Fruit fly (Drosophila melanogaster) whole organism, embryonic: ENCODE measurements around the gene Cdc37.
A peak's percentile ranks its signal among the peaks of the same experiment; 100 is the strongest.

Experiments used
- Abd-B ChIP-seq: fragments of 200-800 bp; sonication (Bioruptor generic); optimal IDR thresholded peaks from 2 replicates; lab custom pipeline; 2018; ENCODE audit warnings: missing biosample characterization, mild to moderate bottlenecking, missing genetic modification characterization, moderate library complexity
- B-H2 ChIP-seq: fragments of 200-800 bp; sonication (Bioruptor generic); optimal IDR thresholded peaks from 2 replicates; lab custom pipeline; 2018; ENCODE audit warnings: missing biosample characterization, mild to moderate bottlenecking, missing genetic modification characterization
- Bteb2 ChIP-seq: fragments of 200-800 bp; sonication (Bioruptor generic); optimal IDR thresholded peaks from 2 replicates; lab custom pipeline; 2016; ENCODE audit warnings: missing biosample characterization, missing genetic modification characterization
- CG11398 ChIP-seq: fragments of 200-800 bp; sonication (Bioruptor generic); optimal IDR thresholded peaks from 2 replicates; lab custom pipeline; 2016; ENCODE audit warnings: missing biosample characterization, missing genetic modification characterization
- CG12299 ChIP-seq: fragments of 200-800 bp; sonication (Bioruptor generic); optimal IDR thresholded peaks from 2 replicates; lab custom pipeline; 2018; ENCODE audit warnings: missing biosample characterization, mild to moderate bottlenecking, missing genetic modification characterization
- CG1233 ChIP-seq: fragments of 200-800 bp; sonication (Bioruptor generic); optimal IDR thresholded peaks from 4 replicates; lab custom pipeline; 2018; ENCODE audit warnings: missing biosample characterization, mild to moderate bottlenecking, missing genetic modification characterization
- CG12391 ChIP-seq: fragments of 200-800 bp; sonication (Bioruptor generic); optimal IDR thresholded peaks from 3 replicates; lab custom pipeline; 2018; ENCODE audit warnings: missing biosample characterization, mild to moderate bottlenecking, missing genetic modification characterization, moderate library complexity
- CG13287 ChIP-seq: fragments of 200-800 bp; sonication (Bioruptor generic); IDR thresholded peaks from 2 replicates; pipeline ENCODE4 v1.3.6; 2022; ENCODE audit warnings: missing biosample characterization, missing genetic modification characterization; ENCODE audit not compliant: partially characterized antibody
- CG13424 ChIP-seq: fragments of 200-800 bp; sonication (Bioruptor generic); optimal IDR thresholded peaks from 2 replicates; lab custom pipeline; 2019; ENCODE audit warnings: missing biosample characterization, mild to moderate bottlenecking, missing genetic modification characterization, moderate library complexity
- CG14050 ChIP-seq: fragments of 200-800 bp; sonication (Bioruptor generic); IDR thresholded peaks from 3 replicates; pipeline ENCODE4 v1.3.6; 2022; ENCODE audit warnings: missing biosample characterization, missing genetic modification characterization
- CG14667 ChIP-seq: fragments of 200-800 bp; sonication (Bioruptor generic); IDR thresholded peaks from 2 replicates; pipeline ENCODE4 v1.3.6; 2022; ENCODE audit warnings: missing biosample characterization, missing genetic modification characterization
- CG15696 ChIP-seq: fragments of 200-800 bp; sonication (Bioruptor generic); optimal IDR thresholded peaks from 2 replicates; lab custom pipeline; 2019; ENCODE audit warnings: missing biosample characterization, mild to moderate bottlenecking, missing genetic modification characterization, moderate library complexity
- CG16863 ChIP-seq: fragments of 200-800 bp; sonication (Bioruptor generic); optimal IDR thresholded peaks from 3 replicates; lab custom pipeline; 2016; ENCODE audit warnings: missing biosample characterization, missing genetic modification characterization
- CG2116 ChIP-seq: fragments of 200-800 bp; sonication (Bioruptor generic); optimal IDR thresholded peaks from 3 replicates; lab custom pipeline; 2018; ENCODE audit warnings: missing biosample characterization, mild to moderate bottlenecking, missing genetic modification characterization
- CG2120 ChIP-seq: fragments of 200-800 bp; sonication (Bioruptor generic); optimal IDR thresholded peaks from 3 replicates; lab custom pipeline; 2016; ENCODE audit warnings: missing biosample characterization, missing genetic modification characterization
- CG2199 ChIP-seq: fragments of 200-800 bp; sonication (Bioruptor generic); IDR thresholded peaks from 3 replicates; pipeline ENCODE4 v1.3.6; 2022; ENCODE audit warnings: missing biosample characterization, missing genetic modification characterization
- CG2712 ChIP-seq: fragments of 200-800 bp; optimal IDR thresholded peaks from 3 replicates; lab custom pipeline; 2019; ENCODE audit warnings: missing biosample characterization, mild to moderate bottlenecking, missing genetic modification characterization, moderate library complexity
- CG31365 ChIP-seq: fragments of 200-800 bp; sonication (Bioruptor generic); optimal IDR thresholded peaks from 2 replicates; lab custom pipeline; 2018; ENCODE audit warnings: missing biosample characterization, mild to moderate bottlenecking, missing genetic modification characterization
- CG5245 ChIP-seq: fragments of 200-800 bp; sonication (Bioruptor generic); optimal IDR thresholded peaks from 3 replicates; lab custom pipeline; 2016; ENCODE audit warnings: missing biosample characterization, missing genetic modification characterization
- CG6791 ChIP-seq: fragments of 200-800 bp; sonication (Bioruptor generic); IDR thresholded peaks from 3 replicates; pipeline ENCODE4 v1.3.6; 2022; ENCODE audit warnings: missing biosample characterization, missing genetic modification characterization; ENCODE audit not compliant: partially characterized antibody
- CG9609 ChIP-seq: fragments of 200-800 bp; sonication (Bioruptor generic); optimal IDR thresholded peaks from 3 replicates; lab custom pipeline; 2016; ENCODE audit warnings: missing biosample characterization, missing genetic modification characterization
- D19A ChIP-seq: fragments of 200-800 bp; optimal IDR thresholded peaks from 3 replicates; lab custom pipeline; 2019; ENCODE audit warnings: missing biosample characterization, mild to moderate bottlenecking, missing genetic modification characterization, moderate library complexity
- Fer3 ChIP-seq: fragments of 200-800 bp; sonication (Bioruptor generic); optimal IDR thresholded peaks from 2 replicates; lab custom pipeline; 2018; ENCODE audit warnings: missing biosample characterization, mild to moderate bottlenecking, missing genetic modification characterization, moderate library complexity
- H2.0 ChIP-seq: fragments of 200-800 bp; sonication (Bioruptor generic); IDR thresholded peaks from 2 replicates; pipeline ENCODE4 v1.3.6; 2022; ENCODE audit warnings: missing biosample characterization, missing genetic modification characterization
- HLH3B ChIP-seq: fragments of 200-800 bp; sonication (Bioruptor generic); IDR thresholded peaks from 2 replicates; pipeline ENCODE4 v1.3.6; 2022; ENCODE audit warnings: missing biosample characterization, missing genetic modification characterization
- Hey ChIP-seq: fragments of 200-800 bp; sonication (Bioruptor generic); optimal IDR thresholded peaks from 3 replicates; lab custom pipeline; 2018; ENCODE audit warnings: missing biosample characterization, mild to moderate bottlenecking, missing genetic modification characterization
- HmgD ChIP-seq: fragments of 200-800 bp; sonication (Bioruptor generic); optimal IDR thresholded peaks from 3 replicates; lab custom pipeline; 2016; ENCODE audit warnings: missing biosample characterization, missing genetic modification characterization
- Hsf ChIP-seq: fragments of 200-800 bp; sonication (Bioruptor generic); optimal IDR thresholded peaks from 3 replicates; lab custom pipeline; 2016; ENCODE audit warnings: missing biosample characterization, missing genetic modification characterization
- Kr ChIP-seq: fragments of 200-800 bp; sonication (Bioruptor generic); optimal IDR thresholded peaks from 2 replicates; lab custom pipeline; 2017; ENCODE audit warnings: missing biosample characterization, mild to moderate bottlenecking, missing genetic modification characterization
- MESR4 ChIP-seq: fragments of 200-800 bp; sonication (Bioruptor generic); optimal IDR thresholded peaks from 2 replicates; lab custom pipeline; 2018; ENCODE audit warnings: missing biosample characterization, mild to moderate bottlenecking, missing genetic modification characterization, moderate library complexity
- Mrtf ChIP-seq: fragments of 200-800 bp; sonication (Bioruptor generic); IDR thresholded peaks from 3 replicates; pipeline ENCODE4 v1.3.6; 2022; ENCODE audit warnings: missing biosample characterization, missing genetic modification characterization
- Nf-YB ChIP-seq: fragments of 200-800 bp; sonication (Bioruptor generic); optimal IDR thresholded peaks from 3 replicates; lab custom pipeline; 2019; ENCODE audit warnings: missing biosample characterization, mild to moderate bottlenecking, missing genetic modification characterization, moderate library complexity
- Pdp1 ChIP-seq, 2 experiments: fragments of 200-800 bp; sonication (Bioruptor generic); optimal IDR thresholded peaks; 3 replicates each; lab custom pipeline; 2016; ENCODE audit warnings: missing biosample characterization in 2 of 2, missing genetic modification characterization in 2 of 2, mild to moderate bottlenecking in 1 of 2, moderate library complexity in 1 of 2
- Taf1 ChIP-seq: fragments of 200-800 bp; sonication (Bioruptor generic); IDR thresholded peaks from 2 replicates; pipeline ENCODE4 v1.3.6; 2022; ENCODE audit warnings: missing biosample characterization, missing genetic modification characterization
- ab ChIP-seq: fragments of 200-800 bp; sonication (Bioruptor generic); optimal IDR thresholded peaks from 2 replicates; lab custom pipeline; 2016; ENCODE audit warnings: missing biosample characterization, missing genetic modification characterization
- abd-A ChIP-seq: fragments of 200-800 bp; sonication (Bioruptor generic); optimal IDR thresholded peaks from 3 replicates; lab custom pipeline; 2019; ENCODE audit warnings: missing biosample characterization, mild to moderate bottlenecking, missing genetic modification characterization, moderate library complexity
- ap ChIP-seq: fragments of 200-800 bp; sonication (Bioruptor generic); IDR thresholded peaks from 2 replicates; pipeline ENCODE4 v1.3.6; 2022; ENCODE audit warnings: missing biosample characterization, missing genetic modification characterization
- ase ChIP-seq: fragments of 200-800 bp; sonication (Bioruptor generic); IDR thresholded peaks from 3 replicates; pipeline ENCODE4 v1.3.6; 2022; ENCODE audit warnings: missing biosample characterization, missing genetic modification characterization
- bab2 ChIP-seq: fragments of 200-800 bp; sonication (Bioruptor generic); optimal IDR thresholded peaks from 2 replicates; lab custom pipeline; 2016; ENCODE audit warnings: missing biosample characterization, missing genetic modification characterization
- chn ChIP-seq: fragments of 200-800 bp; sonication (Bioruptor generic); optimal IDR thresholded peaks from 2 replicates; lab custom pipeline; 2016; ENCODE audit warnings: missing biosample characterization, missing genetic modification characterization
- eyg ChIP-seq: fragments of 200-800 bp; sonication (Bioruptor generic); optimal IDR thresholded peaks from 3 replicates; lab custom pipeline; 2016; ENCODE audit warnings: missing biosample characterization, missing genetic modification characterization
- grn ChIP-seq: fragments of 200-800 bp; sonication (Bioruptor generic); optimal IDR thresholded peaks from 3 replicates; lab custom pipeline; 2017; ENCODE audit warnings: missing biosample characterization, missing genetic modification characterization
- ken ChIP-seq: fragments of 200-800 bp; sonication (Bioruptor generic); IDR thresholded peaks from 3 replicates; pipeline ENCODE4 v1.3.6; 2022; ENCODE audit warnings: missing biosample characterization, missing genetic modification characterization
- lab ChIP-seq: fragments of 200-800 bp; sonication (Bioruptor generic); optimal IDR thresholded peaks from 3 replicates; lab custom pipeline; 2017; ENCODE audit warnings: missing biosample characterization, missing genetic modification characterization, mild to moderate bottlenecking, moderate library complexity, missing genetic modification reagents
- repo ChIP-seq: fragments of 200-800 bp; sonication (Bioruptor generic); optimal IDR thresholded peaks from 2 replicates; lab custom pipeline; 2016; ENCODE audit warnings: missing biosample characterization, missing genetic modification characterization
- sim ChIP-seq: fragments of 200-800 bp; sonication (Bioruptor generic); IDR thresholded peaks from 2 replicates; pipeline ENCODE4 v1.3.6; 2022; ENCODE audit warnings: missing biosample characterization, missing genetic modification characterization
- sima ChIP-seq: fragments of 200-800 bp; sonication (Bioruptor generic); optimal IDR thresholded peaks from 2 replicates; lab custom pipeline; 2016; ENCODE audit warnings: missing biosample characterization, missing genetic modification characterization
- sqz ChIP-seq: fragments of 200-800 bp; sonication (Bioruptor generic); optimal IDR thresholded peaks from 3 replicates; lab custom pipeline; 2018; ENCODE audit warnings: missing biosample characterization, mild to moderate bottlenecking, missing genetic modification characterization
- sug ChIP-seq: fragments of 200-800 bp; optimal IDR thresholded peaks from 2 replicates; lab custom pipeline; 2019; ENCODE audit warnings: missing biosample characterization, mild to moderate bottlenecking, missing genetic modification characterization, moderate library complexity
- toy ChIP-seq: fragments of 200-800 bp; sonication (Bioruptor generic); IDR thresholded peaks from 2 replicates; pipeline ENCODE4 v1.3.6; 2022; ENCODE audit warnings: missing biosample characterization, missing genetic modification characterization
- vfl ChIP-seq: fragments of 200-800 bp; sonication (Bioruptor generic); optimal IDR thresholded peaks from 2 replicates; lab custom pipeline; 2016; ENCODE audit warnings: missing biosample characterization, missing genetic modification characterization

Gene Cdc37

dm6 chr3L:1808631-1809030 lies 13.4 kb downstream of the Cdc37 start (continued):
- no peak for TF ChIP-seq sqz (GFP tag; lab: Kevin White, UChicago)
- no peak for TF ChIP-seq D19A
- peak; percentile 88 for TF ChIP-seq CG12391 (tag; lab: Kevin White, UChicago)
- peak; percentile 82 for TF ChIP-seq grn (GFP tag; lab: Kevin White, UChicago)
- peak; percentile 93 for TF ChIP-seq HLH3B (GFP tag; lab: Robert Waterston, UW)
- TF ChIP-seq Fer3: peak; percentile 92
- TF ChIP-seq Bteb2: peak; percentile 87
- peak; percentile 85 for TF ChIP-seq CG16863 (GFP tag; lab: Kevin White, UChicago)
- TF ChIP-seq sima (GFP tag; lab: Kevin White, UChicago): peak; percentile 68
- peak; percentile 49 for TF ChIP-seq CG2116
- TF ChIP-seq Taf1 (GFP tag; lab: Robert Waterston, UW): peak; percentile 79
- TF ChIP-seq MESR4 (GFP tag; lab: Kevin White, UChicago): peak; percentile 18
- peak; percentile 87 for TF ChIP-seq ab
- no peak for TF ChIP-seq B-H2 (GFP tag; lab: Kevin White, UChicago)
- TF ChIP-seq repo (GFP tag; lab: Kevin White, UChicago): peak; percentile 88
- peak; percentile 83 for TF ChIP-seq ap (GFP tag; lab: Robert Waterston, UW)
- peak; percentile 81 for TF ChIP-seq chn (GFP tag; lab: Kevin White, UChicago)
- peak; percentile 90 for TF ChIP-seq CG14050 (GFP tag; lab: Robert Waterston, UW)
- TF ChIP-seq CG15696 (tag; lab: Kevin White, UChicago): peak; percentile 45
- no peak for TF ChIP-seq CG6791 (GFP tag; lab: Robert Waterston, UW)
- peak; percentile 79 for TF ChIP-seq toy (GFP tag; lab: Robert Waterston, UW)
- TF ChIP-seq CG13424 (tag; lab: Kevin White, UChicago): peak; percentile 88
- TF ChIP-seq CG13287 (GFP tag; lab: Robert Waterston, UW): no peak
- peak; percentile 74 for TF ChIP-seq CG12299 (tag; lab: Kevin White, UChicago)
- TF ChIP-seq HmgD (GFP tag; lab: Kevin White, UChicago): peak; percentile 71
- no peak for TF ChIP-seq Kr (GFP tag; lab: Kevin White, UChicago)
- TF ChIP-seq abd-A (tag; lab: Kevin White, UChicago): peak; percentile 89
- peak; percentile 84 for TF ChIP-seq CG1233
- peak; percentile 90 for TF ChIP-seq Abd-B (GFP tag; lab: Kevin White, UChicago)
- peak; percentile 89 for TF ChIP-seq CG2712 (tag; lab: Kevin White, UChicago)
- TF ChIP-seq CG9609 (GFP tag; lab: Kevin White, UChicago): peak; percentile 83
- TF ChIP-seq vfl (GFP tag; lab: Kevin White, UChicago): peak; percentile 77
- TF ChIP-seq CG31365 (tag; lab: Kevin White, UChicago): peak; percentile 76
- peak; percentile 95; the same call in 2 of the 3 replicates for TF ChIP-seq CG2199 (GFP tag; lab: Robert Waterston, UW)
- TF ChIP-seq lab (GFP tag; lab: Kevin White, UChicago): peak; percentile 94
- TF ChIP-seq Hsf: peak; percentile 89
- peak; percentile 90 for TF ChIP-seq Mrtf (GFP tag; lab: Robert Waterston, UW)
- TF ChIP-seq Nf-YB (GFP tag; lab: Kevin White, UChicago): peak; percentile 62
- peak; percentile 79 for TF ChIP-seq sim
- TF ChIP-seq Pdp1 (GFP tag; optimal IDR thresholded peaks at IDR 0.05; lab: Kevin White, UChicago): peak; percentile 89
- TF ChIP-seq CG5245 (GFP tag; lab: Kevin White, UChicago): peak; percentile 84
- peak; percentile 92 for TF ChIP-seq CG2120
- TF ChIP-seq ase (GFP tag; lab: Robert Waterston, UW): peak; percentile 86; the same call in 2 of the 3 replicates
- TF ChIP-seq CG14667 (GFP tag; lab: Robert Waterston, UW): peak; percentile 88
- no peak for TF ChIP-seq Hey
- peak; percentile 72 for TF ChIP-seq CG11398
- peak; percentile 70 for TF ChIP-seq sug (tag; lab: Kevin White, UChicago)
- peak; percentile 90 for TF ChIP-seq bab2 (GFP tag; lab: Kevin White, UChicago)
- TF ChIP-seq H2.0: peak; percentile 92
- TF ChIP-seq ken: peak; percentile 84
- TF ChIP-seq eyg (GFP tag; lab: Kevin White, UChicago): peak; percentile 84
